Fruit fly (Drosophila melanogaster): Measurements from ENCODE around the gene Patsas.

DNA sequence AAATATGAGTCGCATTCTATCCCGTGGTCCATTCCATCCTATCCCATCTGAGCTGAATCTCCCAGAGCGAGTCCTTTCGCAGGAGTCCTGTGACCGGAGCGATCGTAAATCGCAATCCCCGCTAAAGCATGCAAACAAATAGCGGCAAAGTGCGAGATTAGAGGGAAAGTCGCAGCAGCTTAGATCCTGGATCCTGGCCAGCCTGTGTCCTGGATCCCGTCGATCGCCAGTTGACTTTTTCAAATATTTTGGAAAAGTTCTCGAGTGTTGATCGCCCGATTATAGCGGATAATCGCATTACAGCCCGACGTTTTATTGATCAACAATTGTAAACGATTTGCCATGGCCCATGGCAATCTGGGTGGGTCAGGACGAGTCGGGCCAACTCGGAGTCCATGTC lies 13.9 kb downstream of the Patsas start:
- TF ChIP-seq fru (GFP tag; optimal IDR thresholded peaks at IDR 0.05) (no peak), Myc (optimal IDR thresholded peaks at IDR 0.05) (no peak), usp (GFP tag; optimal IDR thresholded peaks at IDR 0.05) (no peak), h (GFP tag; optimal IDR thresholded peaks at IDR 0.05) (no peak), Rel (GFP tag; optimal IDR thresholded peaks at IDR 0.05) (no peak), Rel (tag; optimal IDR thresholded peaks at IDR 0.05) (no peak), woc (GFP tag; optimal IDR thresholded peaks at IDR 0.05) (no peak), Vsx2 (GFP tag; optimal IDR thresholded peaks at IDR 0.05; ENCODE audit: partially characterized antibody) (no peak), Abd-B (GFP tag; optimal IDR thresholded peaks at IDR 0.05) (no peak), jim (GFP tag; optimal IDR thresholded peaks at IDR 0.05) (no peak), sv (GFP tag; optimal IDR thresholded peaks at IDR 0.05) (no peak), ey (GFP tag; optimal IDR thresholded peaks at IDR 0.05) (no peak), rgr (GFP tag; optimal IDR thresholded peaks at IDR 0.05) (no peak)

Measured in whole organism, wandering third instar larva.